Worm (Caenorhabditis elegans) whole organism, L3 larva: ENCODE results near the gene F40G12.6.

Source experiments
- R02D3.7 ChIP-seq: fragments of 150-350 bp; optimal IDR thresholded peaks from 2 replicates; lab custom pipeline; 2014; ENCODE audit warnings: missing biosample characterization, missing genetic modification characterization
- aly-2 ChIP-seq: fragments of 150-350 bp; optimal IDR thresholded peaks from 2 replicates; lab custom pipeline; 2014; ENCODE audit warnings: missing biosample characterization, missing genetic modification characterization
- ama-1 ChIP-seq: fragments of 150-350 bp; optimal IDR thresholded peaks from 2 replicates; lab custom pipeline; 2018
- ceh-16 ChIP-seq: sonication (generic microtip); optimal IDR thresholded peaks from 2 replicates; lab custom pipeline; 2017; ENCODE audit warnings: missing biosample characterization, missing genetic modification characterization
- ceh-28 ChIP-seq: fragments of 150-350 bp; optimal IDR thresholded peaks from 2 replicates; lab custom pipeline; 2014; ENCODE audit warnings: missing biosample characterization, missing genetic modification reagents, missing genetic modification characterization
- ceh-82 ChIP-seq: fragments of 150-350 bp; optimal IDR thresholded peaks from 2 replicates; lab custom pipeline; 2014; ENCODE audit warnings: missing biosample characterization, missing genetic modification characterization
- daf-12 ChIP-seq: fragments of 150-350 bp; optimal IDR thresholded peaks from 2 replicates; lab custom pipeline; 2014; ENCODE audit warnings: missing biosample characterization, missing genetic modification reagents, missing genetic modification characterization
- egl-27 ChIP-seq: sonication (generic microtip); optimal IDR thresholded peaks from 4 replicates; lab custom pipeline; 2017; ENCODE audit warnings: missing biosample characterization, missing genetic modification reagents, missing genetic modification characterization
- egl-5 ChIP-seq: fragments of 150-350 bp; optimal IDR thresholded peaks from 2 replicates; lab custom pipeline; 2017; ENCODE audit warnings: missing biosample characterization, missing genetic modification reagents, missing genetic modification characterization, inconsistent platforms
- elt-2 ChIP-seq: sonication (generic microtip); optimal IDR thresholded peaks from 2 replicates; lab custom pipeline; 2016; ENCODE audit warnings: missing genetic modification reagents, mild to moderate bottlenecking, missing genetic modification characterization, missing compliant biosample characterization
- fkh-10 ChIP-seq: sonication (generic microtip); optimal IDR thresholded peaks from 2 replicates; lab custom pipeline; 2017; ENCODE audit warnings: missing biosample characterization, missing genetic modification reagents, missing genetic modification characterization
- fkh-2 ChIP-seq: fragments of 150-350 bp; optimal IDR thresholded peaks from 2 replicates; lab custom pipeline; 2014; ENCODE audit warnings: missing biosample characterization, missing genetic modification reagents, missing genetic modification characterization
- fos-1 ChIP-seq: fragments of 150-350 bp; optimal IDR thresholded peaks from 2 replicates; lab custom pipeline; 2014; ENCODE audit warnings: missing biosample characterization, missing genetic modification characterization
- hmg-11 ChIP-seq: sonication (generic microtip); optimal IDR thresholded peaks from 2 replicates; lab custom pipeline; 2016; ENCODE audit warnings: missing genetic modification characterization, missing compliant biosample characterization
- jun-1 ChIP-seq: fragments of 150-350 bp; optimal IDR thresholded peaks from 2 replicates; lab custom pipeline; 2014; ENCODE audit warnings: missing biosample characterization, missing genetic modification reagents, missing genetic modification characterization
- lin-15B ChIP-seq: fragments of 150-350 bp; optimal IDR thresholded peaks from 2 replicates; lab custom pipeline; 2014; ENCODE audit warnings: missing biosample characterization, missing genetic modification characterization
- lin-39 ChIP-seq: fragments of 150-350 bp; optimal IDR thresholded peaks from 2 replicates; lab custom pipeline; 2018; ENCODE audit warnings: missing biosample characterization, missing genetic modification reagents, missing genetic modification characterization
- lsy-12 ChIP-seq: sonication (generic microtip); optimal IDR thresholded peaks from 2 replicates; lab custom pipeline; 2016; ENCODE audit warnings: mild to moderate bottlenecking, missing genetic modification characterization, missing compliant biosample characterization
- mdl-1 ChIP-seq: fragments of 150-350 bp; optimal IDR thresholded peaks from 2 replicates; lab custom pipeline; 2014; ENCODE audit warnings: missing biosample characterization, missing genetic modification characterization
- nfya-1 ChIP-seq: sonication (generic microtip); optimal IDR thresholded peaks from 2 replicates; lab custom pipeline; 2017; ENCODE audit warnings: missing genetic modification characterization, mild to moderate bottlenecking, missing compliant biosample characterization, antibody characterized with exemption, moderate library complexity; ENCODE audit not compliant: insufficient read depth
- nhr-11 ChIP-seq: fragments of 150-350 bp; optimal IDR thresholded peaks from 2 replicates; lab custom pipeline; 2014; ENCODE audit warnings: missing biosample characterization, missing genetic modification characterization
- nhr-12 ChIP-seq: fragments of 150-350 bp; optimal IDR thresholded peaks from 2 replicates; lab custom pipeline; 2014; ENCODE audit warnings: missing biosample characterization, missing genetic modification characterization
- nhr-23 ChIP-seq: fragments of 150-350 bp; optimal IDR thresholded peaks from 2 replicates; lab custom pipeline; 2014; ENCODE audit warnings: missing biosample characterization, missing genetic modification reagents, missing genetic modification characterization
- nhr-237 ChIP-seq: fragments of 150-350 bp; optimal IDR thresholded peaks from 2 replicates; lab custom pipeline; 2014; ENCODE audit warnings: missing biosample characterization, missing genetic modification characterization
- nhr-25 ChIP-seq: sonication (generic microtip); optimal IDR thresholded peaks from 2 replicates; lab custom pipeline; 2017; ENCODE audit warnings: missing biosample characterization, missing genetic modification characterization
- nhr-43 ChIP-seq: sonication (generic microtip); optimal IDR thresholded peaks from 2 replicates; lab custom pipeline; 2016; ENCODE audit warnings: mild to moderate bottlenecking, missing genetic modification characterization, missing compliant biosample characterization; ENCODE audit not compliant: poor library complexity, severe bottlenecking
- nhr-67 ChIP-seq: fragments of 150-350 bp; optimal IDR thresholded peaks from 2 replicates; lab custom pipeline; 2014; ENCODE audit warnings: missing biosample characterization, missing genetic modification characterization
- nhr-76 ChIP-seq: fragments of 150-350 bp; sonication (generic microtip); optimal IDR thresholded peaks from 5 replicates; lab custom pipeline; 2014; ENCODE audit warnings: missing biosample characterization, missing genetic modification characterization
- pha-4 ChIP-seq: fragments of 150-350 bp; optimal IDR thresholded peaks from 2 replicates; lab custom pipeline; 2014; ENCODE audit warnings: missing biosample characterization, missing genetic modification reagents, missing genetic modification characterization
- pqm-1 ChIP-seq: fragments of 150-350 bp; optimal IDR thresholded peaks from 2 replicates; lab custom pipeline; 2017; ENCODE audit warnings: missing biosample characterization, missing genetic modification characterization, inconsistent platforms
- sea-2 ChIP-seq: fragments of 150-350 bp; sonication (generic microtip); optimal IDR thresholded peaks from 4 replicates; lab custom pipeline; 2014; ENCODE audit warnings: missing biosample characterization, missing genetic modification reagents, missing genetic modification characterization
- skn-1 ChIP-seq: fragments of 150-350 bp; optimal IDR thresholded peaks from 2 replicates; lab custom pipeline; 2014; ENCODE audit warnings: missing biosample characterization, missing genetic modification characterization
- snpc-4 ChIP-seq: fragments of 150-350 bp; optimal IDR thresholded peaks from 2 replicates; lab custom pipeline; 2014; ENCODE audit warnings: missing biosample characterization, missing genetic modification characterization
- unc-62 ChIP-seq: fragments of 150-350 bp; sonication (generic microtip); optimal IDR thresholded peaks from 4 replicates; lab custom pipeline; 2014; ENCODE audit warnings: missing biosample characterization, missing genetic modification reagents, missing genetic modification characterization
- ztf-4 ChIP-seq: fragments of 150-350 bp; optimal IDR thresholded peaks from 2 replicates; lab custom pipeline; 2014; ENCODE audit warnings: missing biosample characterization, missing genetic modification characterization

Gene F40G12.6

DNA sequence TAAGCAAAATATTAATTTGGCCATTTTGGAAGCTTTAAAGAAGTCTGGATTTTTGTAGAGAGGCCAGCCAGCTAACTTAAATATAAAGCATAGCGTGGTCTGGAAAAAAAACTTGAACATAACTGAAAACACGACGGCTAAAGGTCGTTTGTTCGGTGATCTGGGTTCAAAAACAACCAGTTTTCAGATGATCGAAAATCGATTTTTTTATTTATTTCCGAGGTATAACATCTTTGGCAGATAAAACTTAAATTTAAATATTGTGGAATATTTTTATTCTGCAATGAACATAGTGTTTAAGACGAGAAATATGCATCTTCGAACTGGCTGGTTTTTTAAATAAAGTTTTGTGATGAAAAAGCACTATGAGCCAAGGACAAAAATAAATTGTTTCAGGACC is 4.3 kb downstream of the F40G12.6 start, which contains the start of gene F40G12.4:
F40G12.4 (minus strand) TSS at position 101 of the 400 bp plus-strand sequence.
- no peak for TF ChIP-seq ztf-4 (tag; lab: Kevin White, UChicago)
- no peak for TF ChIP-seq lin-39 (tag; lab: Kevin White, UChicago)
- TF ChIP-seq lin-15B (tag; lab: Kevin White, UChicago), result no peak
- no peak for TF ChIP-seq nhr-237 (tag; lab: Kevin White, UChicago)
- no peak for TF ChIP-seq fkh-2 (tag; lab: Kevin White, UChicago)
- TF ChIP-seq elt-2 (tag; lab: Kevin White, UChicago), result no peak
- TF ChIP-seq unc-62 (GFP tag; lab: Kevin White, UChicago), result no peak
- TF ChIP-seq hmg-11 (tag; lab: Kevin White, UChicago), result no peak
- no peak for TF ChIP-seq nfya-1 (tag; lab: Kevin White, UChicago)
- no peak for TF ChIP-seq lsy-12
- no peak for TF ChIP-seq egl-27 (tag; lab: Kevin White, UChicago)
- TF ChIP-seq aly-2 (tag; lab: Kevin White, UChicago), result no peak
- no peak for TF ChIP-seq nhr-67 (tag; lab: Kevin White, UChicago)
- TF ChIP-seq pha-4 (tag; lab: Kevin White, UChicago), result no peak
- no peak for TF ChIP-seq nhr-12 (tag; lab: Kevin White, UChicago)
- TF ChIP-seq nhr-76 (tag; lab: Kevin White, UChicago), result no peak
- no peak for TF ChIP-seq nhr-25 (tag; lab: Kevin White, UChicago)
- no peak for TF ChIP-seq nhr-43 (tag; lab: Kevin White, UChicago)
- no peak for TF ChIP-seq jun-1 (tag; lab: Kevin White, UChicago)
- TF ChIP-seq ceh-28 (tag; lab: Kevin White, UChicago), result no peak

DNA sequence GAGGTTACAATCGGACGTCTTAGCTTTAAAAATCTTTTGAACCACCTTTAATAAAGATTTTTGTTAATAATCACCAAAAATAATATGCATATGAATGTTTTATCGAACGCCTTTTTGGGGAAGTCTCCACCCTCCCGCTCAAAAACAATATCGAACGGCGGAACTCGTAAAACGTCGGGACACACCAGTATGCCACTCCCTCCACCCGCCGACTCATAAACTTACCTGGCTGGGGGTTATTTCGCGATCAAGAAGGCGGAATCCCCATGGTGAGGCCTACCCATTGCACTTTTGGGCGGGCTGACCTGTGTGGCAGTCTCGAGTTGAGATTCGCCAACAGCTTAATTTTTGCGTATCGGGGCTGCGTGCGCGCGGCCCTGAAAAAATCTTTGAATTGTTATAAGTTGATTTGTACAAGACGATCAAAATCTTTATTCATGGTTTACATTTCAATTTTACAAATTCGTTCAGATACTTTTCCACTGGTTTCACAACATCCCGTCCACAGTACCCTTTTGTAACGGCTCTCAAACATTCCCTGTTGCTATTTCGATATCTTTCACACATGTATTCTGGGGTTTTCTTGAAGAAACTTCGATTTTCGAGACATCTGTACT is 5.5 kb downstream of the F40G12.6 start:
- TF ChIP-seq snpc-4 (tag; lab: Kevin White, UChicago) (peak; percentile 1), ztf-4 (tag; lab: Kevin White, UChicago) (no peak)

ce11 chrV:14260831-14261230 is 12.1 kb downstream of the F40G12.6 start, which contains the start of gene F40G12.2:
F40G12.2 (minus strand) TSS chrV:14260931.
- TF ChIP-seq fkh-10, result no peak
- no peak for TF ChIP-seq nhr-11 (tag; lab: Kevin White, UChicago)
- no peak for TF ChIP-seq egl-27 (tag; lab: Kevin White, UChicago)
- TF ChIP-seq ama-1, result no peak
- no peak for TF ChIP-seq ceh-82 (tag; lab: Kevin White, UChicago)
- TF ChIP-seq, all 47 proteins: peak for 0

- TF ChIP-seq nhr-12 (tag; lab: Kevin White, UChicago) (no peak), egl-5 (tag; lab: Kevin White, UChicago) (no peak), ceh-16 (no peak), sea-2 (no peak), fos-1 (tag; lab: Kevin White, UChicago) (no peak), nhr-23 (tag; lab: Kevin White, UChicago) (no peak), nhr-43 (tag; lab: Kevin White, UChicago) (no peak), pqm-1 (tag; lab: Kevin White, UChicago) (no peak), jun-1 (tag; lab: Kevin White, UChicago) (no peak), nfya-1 (tag; lab: Kevin White, UChicago) (no peak), snpc-4 (tag; lab: Kevin White, UChicago) (no peak), pha-4 (tag; lab: Kevin White, UChicago) (no peak), daf-12 (tag; lab: Kevin White, UChicago) (no peak), mdl-1 (no peak), R02D3.7 (no peak), ceh-28 (tag; lab: Kevin White, UChicago) (no peak), aly-2 (tag; lab: Kevin White, UChicago) (no peak), ceh-82 (tag; lab: Kevin White, UChicago) (no peak), skn-1 (tag; lab: Kevin White, UChicago) (no peak), nhr-237 (tag; lab: Kevin White, UChicago) (no peak)
- TF ChIP-seq, all 47 proteins: peak for 0
Observed at ce11 chrV:14256813-14257212, 16.1 kb downstream of the F40G12.6 start, which contains the start of gene sre-8. sre-8 (plus strand) TSS chrV:14257113.
